Worm (Caenorhabditis elegans) whole organism, early embryonic: ENCODE data around the gene F18E9.7.

ENCODE experiments used
- aly-1 ChIP-seq: sonication (generic microtip); optimal IDR thresholded peaks from 2 replicates; lab custom pipeline; 2016; ENCODE audit warnings: missing genetic modification characterization, missing compliant biosample characterization
- ama-1 ChIP-seq: fragments of 150-350 bp; optimal IDR thresholded peaks from 2 replicates; lab custom pipeline; 2014
- ceh-13 ChIP-seq: fragments of 200-800 bp; sonication (Bioruptor generic); optimal IDR thresholded peaks from 2 replicates; lab custom pipeline; 2018; ENCODE audit warnings: mild to moderate bottlenecking, missing genetic modification characterization, missing compliant biosample characterization
- hmbx-1 ChIP-seq: sonication (generic microtip); optimal IDR thresholded peaks from 2 replicates; lab custom pipeline; 2016; ENCODE audit warnings: mild to moderate bottlenecking, missing genetic modification characterization, missing compliant biosample characterization
- hmg-4 ChIP-seq: fragments of 200-800 bp; sonication (Bioruptor generic); optimal IDR thresholded peaks from 2 replicates; lab custom pipeline; 2018; ENCODE audit warnings: mild to moderate bottlenecking, missing genetic modification characterization, missing compliant biosample characterization
- scrt-1 ChIP-seq: fragments of 200-800 bp; sonication (Bioruptor generic); IDR thresholded peaks from 2 replicates; pipeline ENCODE4 v1.3.6; 2022; ENCODE audit warnings: missing genetic modification characterization, missing compliant biosample characterization

DNA sequence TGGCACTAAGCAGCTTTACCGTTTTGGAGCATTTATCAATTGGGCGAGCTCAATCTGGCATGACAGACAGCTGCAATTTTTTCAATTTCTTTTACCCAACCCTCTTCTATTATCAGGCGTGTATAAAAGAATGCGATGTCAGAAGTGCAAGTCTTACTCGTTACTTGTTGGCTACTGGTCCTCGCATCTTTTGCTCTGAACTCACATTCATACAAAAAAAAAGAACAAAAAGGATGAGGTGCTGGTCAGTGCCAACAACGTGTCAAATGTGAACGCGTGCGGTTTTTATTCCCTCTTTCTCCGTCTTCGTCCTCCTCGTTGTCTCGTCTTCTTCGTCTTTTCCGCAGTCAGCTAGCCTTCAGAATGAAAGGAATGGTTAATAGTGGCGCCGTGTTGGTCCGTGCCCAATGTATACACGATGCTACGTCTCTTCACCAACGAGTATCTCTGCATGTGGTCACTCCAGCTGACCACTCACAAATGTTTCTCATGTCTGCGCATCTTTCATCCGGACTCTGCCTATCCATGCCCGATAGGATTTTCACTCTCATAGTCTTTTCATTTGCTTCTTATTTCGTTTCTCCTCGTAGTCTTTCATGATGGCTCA lies 31.6 kb downstream of the F18E9.7 start:
- TF ChIP-seq ceh-13 (GFP tag; lab: Kevin White, UChicago), result no peak
- TF ChIP-seq aly-1 (tag; lab: Kevin White, UChicago), result no peak
- no peak for TF ChIP-seq scrt-1 (GFP tag; lab: Robert Waterston, UW)
- TF ChIP-seq ama-1 (lab: Kevin White, UChicago), result no peak
- TF ChIP-seq hmbx-1 (tag; lab: Kevin White, UChicago), result no peak
- peak; percentile 59 for TF ChIP-seq hmg-4
